Worm (Caenorhabditis elegans): Measurements from ENCODE around the gene T07C4.3.

Gene T07C4.3

DNA sequence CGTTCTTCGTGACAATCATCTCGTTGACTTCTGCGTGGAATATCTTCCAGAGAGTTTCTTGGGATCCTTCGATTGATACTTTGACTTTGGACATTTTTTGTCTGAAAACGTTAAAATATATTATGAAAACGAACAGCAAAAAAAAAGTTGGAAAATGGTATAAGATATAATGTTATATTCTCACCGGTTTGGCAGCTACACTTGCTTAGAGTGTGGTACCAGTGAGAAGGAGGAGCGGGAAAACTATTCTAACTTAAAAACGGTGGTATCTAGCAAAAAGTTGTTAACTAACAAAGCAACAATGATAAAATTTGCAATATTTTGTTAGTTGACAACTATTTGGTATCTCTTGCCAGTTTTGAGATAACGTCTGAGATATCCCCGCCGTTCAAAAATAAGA is 10.2 kb upstream of the T07C4.3 start, which contains the start of gene tbx-9:
Gene tbx-9, minus strand, starts transcription at position 101 of the 400 bp plus-strand sequence.
- TF ChIP-seq lin-32 (GFP tag; optimal IDR thresholded peaks at IDR 0.05), result no peak
- TF ChIP-seq zip-8 (tag; optimal IDR thresholded peaks at IDR 0.05), result no peak
- TF ChIP-seq bed-3 (GFP tag; optimal IDR thresholded peaks at IDR 0.05), result no peak
- TF ChIP-seq nhr-2 (tag; optimal IDR thresholded peaks at IDR 0.05), result no peak
- no peak for TF ChIP-seq mls-2 (tag; optimal IDR thresholded peaks at IDR 0.05)
- TF ChIP-seq hlh-1 (tag; optimal IDR thresholded peaks at IDR 0.05), result no peak
- no peak for TF ChIP-seq mep-1 (tag; optimal IDR thresholded peaks at IDR 0.05)
- no peak for TF ChIP-seq unc-120 (tag; optimal IDR thresholded peaks at IDR 0.05; ENCODE audit: poor library complexity, severe bottlenecking)
- no peak for TF ChIP-seq lsy-2 (tag; optimal IDR thresholded peaks at IDR 0.05)
- no peak for TF ChIP-seq drap-1 (GFP tag; optimal IDR thresholded peaks at IDR 0.05)
- no peak for TF ChIP-seq ham-2 (GFP tag; optimal IDR thresholded peaks at IDR 0.05)
- TF ChIP-seq ceh-43 (GFP tag; optimal IDR thresholded peaks at IDR 0.05), result no peak
- TF ChIP-seq elt-1 (tag; optimal IDR thresholded peaks at IDR 0.05; ENCODE audit: borderline replicate concordance, insufficient read depth), result no peak
- no peak for TF ChIP-seq nhr-12 (tag; optimal IDR thresholded peaks at IDR 0.05)
- no peak for TF ChIP-seq nhr-76 (tag; optimal IDR thresholded peaks at IDR 0.05)
- no peak for TF ChIP-seq ceh-39 (tag; optimal IDR thresholded peaks at IDR 0.05)

DNA sequence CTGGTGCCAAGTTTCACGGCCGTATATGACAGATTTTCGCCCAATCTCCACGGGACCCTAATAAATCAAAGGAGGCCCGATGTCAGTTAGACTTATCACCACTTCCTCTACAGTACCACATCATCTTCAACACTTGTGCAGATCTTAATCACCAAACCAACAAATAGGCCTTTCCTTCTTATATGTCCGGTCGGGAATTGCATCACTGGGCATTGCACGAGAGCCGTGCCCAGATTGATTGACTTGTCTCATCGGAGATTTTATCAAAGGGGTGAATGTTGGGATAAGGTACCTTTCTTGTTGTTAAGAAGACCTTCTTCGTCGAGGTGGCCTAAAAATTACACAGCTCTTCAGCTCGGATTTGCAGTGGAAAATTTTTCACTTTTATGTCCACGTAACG is 7.2 kb upstream of the T07C4.3 start:
- TF ChIP-seq elt-1 (tag; optimal IDR thresholded peaks at IDR 0.05; ENCODE audit: borderline replicate concordance, insufficient read depth), result peak; percentile 83
- peak; percentile 63 for TF ChIP-seq unc-62 (GFP tag; optimal IDR thresholded peaks at IDR 0.05)
- TF ChIP-seq ceh-83 (GFP tag; optimal IDR thresholded peaks at IDR 0.05), result no peak
- no peak for TF ChIP-seq nhr-237 (tag; optimal IDR thresholded peaks at IDR 0.05)
- TF ChIP-seq nhr-2 (tag; optimal IDR thresholded peaks at IDR 0.05), result peak; percentile 5

DNA sequence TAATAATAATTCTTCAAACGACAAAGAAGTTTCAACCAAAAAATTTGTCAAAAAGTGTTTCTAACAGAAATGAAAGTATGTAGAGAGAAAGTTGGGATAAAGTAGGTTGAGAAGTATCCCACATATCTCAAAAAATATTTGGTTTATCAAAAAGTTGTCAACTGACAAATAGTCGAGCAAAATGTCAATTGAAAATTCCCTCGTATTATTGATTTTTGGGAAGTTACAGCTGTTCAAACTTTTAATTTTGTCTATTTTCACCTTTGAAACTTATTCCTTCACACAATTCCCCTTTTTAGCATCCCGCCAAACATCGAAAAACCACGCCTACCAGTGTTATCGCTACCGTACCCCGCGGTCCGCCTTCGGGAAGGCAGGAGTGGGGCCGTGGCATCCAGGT is 4.9 kb upstream of the T07C4.3 start, which contains the start of gene tbx-8:
Gene tbx-8, plus strand, starts transcription at position 301 of the 400 bp plus-strand sequence.
- TF ChIP-seq flh-1 (GFP tag; optimal IDR thresholded peaks at IDR 0.05), result no peak
- no peak for TF ChIP-seq nhr-237 (tag; optimal IDR thresholded peaks at IDR 0.05)
- TF ChIP-seq ham-2 (GFP tag; optimal IDR thresholded peaks at IDR 0.05), result no peak
- TF ChIP-seq pha-4 (tag; optimal IDR thresholded peaks at IDR 0.05), result no peak
- TF ChIP-seq lin-13 (tag; optimal IDR thresholded peaks at IDR 0.05), result no peak
- no peak for TF ChIP-seq sem-2 (GFP tag; optimal IDR thresholded peaks at IDR 0.05)
- TF ChIP-seq ceh-43 (GFP tag; optimal IDR thresholded peaks at IDR 0.05), result no peak
- no peak for TF ChIP-seq unc-39 (tag; optimal IDR thresholded peaks at IDR 0.05)
- TF ChIP-seq lin-32 (GFP tag; optimal IDR thresholded peaks at IDR 0.05), result no peak
- no peak for TF ChIP-seq blmp-1 (tag; optimal IDR thresholded peaks at IDR 0.05)
- no peak for TF ChIP-seq hlh-1 (tag; optimal IDR thresholded peaks at IDR 0.05)
- no peak for TF ChIP-seq nhr-76 (tag; optimal IDR thresholded peaks at IDR 0.05)
- TF ChIP-seq nhr-28 (tag; optimal IDR thresholded peaks at IDR 0.05), result no peak

DNA sequence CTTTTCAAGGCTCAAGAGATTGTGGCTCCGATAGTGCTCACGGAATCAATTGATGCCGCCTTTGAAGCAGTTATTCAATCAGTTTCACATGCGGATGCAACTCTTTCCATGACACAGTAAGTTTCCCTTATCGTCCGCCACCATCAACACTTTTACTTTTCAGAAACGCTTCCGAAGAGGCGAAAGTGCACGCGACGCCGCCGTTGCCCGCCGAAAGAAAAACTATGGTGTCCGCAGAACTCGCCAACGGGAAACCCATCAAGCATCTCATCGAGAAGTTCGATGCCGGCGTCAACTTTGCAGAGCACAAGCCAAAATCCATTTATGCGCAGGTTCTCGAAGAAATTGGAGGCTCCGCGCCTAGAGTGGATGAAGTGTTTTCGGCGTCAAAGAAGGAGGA is 1.5 kb downstream of the T07C4.3 start:
- no peak for TF ChIP-seq mep-1 (tag; optimal IDR thresholded peaks at IDR 0.05)
- TF ChIP-seq ham-2 (GFP tag; optimal IDR thresholded peaks at IDR 0.05), result no peak
- TF ChIP-seq M03D4.4 (tag; optimal IDR thresholded peaks at IDR 0.05), result no peak
- TF ChIP-seq snpc-4 (tag; optimal IDR thresholded peaks at IDR 0.05), result no peak

DNA sequence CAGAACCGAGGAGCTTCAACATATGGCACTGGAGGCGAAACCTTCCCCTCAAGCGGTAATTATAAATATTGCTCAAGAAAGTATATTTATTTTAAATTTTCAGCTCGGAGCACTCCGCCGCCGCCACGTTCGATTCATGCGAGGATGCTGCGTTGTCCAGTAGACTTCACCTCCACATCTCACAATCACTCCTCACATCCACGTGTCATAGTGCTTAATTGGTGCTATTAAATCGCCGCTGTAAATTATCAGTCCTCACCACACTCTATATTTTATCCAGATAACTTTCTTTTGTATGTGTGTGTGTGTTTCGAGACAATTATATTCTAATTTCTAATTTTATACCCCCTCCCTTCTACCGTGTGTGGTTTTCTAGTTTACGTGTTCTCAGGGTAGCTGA is 2.6 kb downstream of the T07C4.3 start:
- no peak for TF ChIP-seq mab-5 (tag; optimal IDR thresholded peaks at IDR 0.05)
- TF ChIP-seq ceh-43 (GFP tag; optimal IDR thresholded peaks at IDR 0.05), result no peak
- TF ChIP-seq ces-1 (GFP tag; optimal IDR thresholded peaks at IDR 0.05), result no peak
- no peak for TF ChIP-seq ham-2 (GFP tag; optimal IDR thresholded peaks at IDR 0.05)
- TF ChIP-seq nhr-76 (tag; optimal IDR thresholded peaks at IDR 0.05), result no peak
- no peak for TF ChIP-seq elt-1 (tag; optimal IDR thresholded peaks at IDR 0.05; ENCODE audit: borderline replicate concordance, insufficient read depth)

DNA sequence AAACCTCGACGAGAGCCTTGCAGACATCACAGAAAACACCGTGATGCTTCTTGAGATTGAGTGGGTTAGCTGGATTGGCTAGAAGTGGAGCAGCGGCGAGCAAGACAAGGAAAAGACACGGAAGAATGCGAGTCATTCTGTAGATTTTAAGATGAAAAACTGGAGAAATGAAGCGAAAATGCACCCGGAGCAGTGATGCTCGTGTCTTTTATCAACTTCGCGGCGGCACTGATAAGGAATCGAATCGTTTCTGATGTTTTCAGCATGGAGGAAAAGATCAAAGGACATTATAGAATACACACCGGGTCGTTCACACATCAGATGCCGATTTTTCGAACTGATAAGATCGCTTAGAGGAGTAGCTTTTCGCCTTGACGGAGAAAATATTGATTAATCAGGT is 3.4 kb downstream of the T07C4.3 start, which contains the start of gene spp-1:
Gene spp-1, minus strand, starts transcription at position 287 of the 400 bp plus-strand sequence.
- TF ChIP-seq ceh-83 (GFP tag; optimal IDR thresholded peaks at IDR 0.05) (no peak), unc-62 (GFP tag; optimal IDR thresholded peaks at IDR 0.05) (no peak), elt-3 (tag; optimal IDR thresholded peaks at IDR 0.05) (no peak), ces-1 (GFP tag; optimal IDR thresholded peaks at IDR 0.05) (no peak), lin-13 (tag; optimal IDR thresholded peaks at IDR 0.05) (no peak), drap-1 (GFP tag; optimal IDR thresholded peaks at IDR 0.05) (no peak), nhr-12 (tag; optimal IDR thresholded peaks at IDR 0.05) (no peak), elt-1 (tag; optimal IDR thresholded peaks at IDR 0.05; ENCODE audit: borderline replicate concordance, insufficient read depth) (no peak), flh-1 (GFP tag; optimal IDR thresholded peaks at IDR 0.05) (no peak)

All from whole organism, mixed stage, embryonic.